Fruit fly (Drosophila melanogaster) whole organism, embryonic: ENCODE measurements around the gene kin17.

Experiments
- CG1529 ChIP-seq: fragments of 200-800 bp; sonication (Bioruptor generic); optimal IDR thresholded peaks from 3 replicates; lab custom pipeline; 2018; ENCODE audit warnings: missing biosample characterization, missing genetic modification characterization
- CG30431 ChIP-seq: fragments of 200-800 bp; sonication (Bioruptor generic); optimal IDR thresholded peaks from 2 replicates; lab custom pipeline; 2017; ENCODE audit warnings: missing biosample characterization, missing genetic modification characterization
- CG8290 ChIP-seq, 3 experiments: fragments of 200-800 bp; sonication (Bioruptor generic); optimal IDR thresholded peaks; 2 replicates each; lab custom pipeline; 2016 to 2019; ENCODE audit warnings: missing biosample characterization in 3 of 3, missing genetic modification characterization in 3 of 3, mild to moderate bottlenecking in 2 of 3, moderate library complexity in 1 of 3
- disco-r ChIP-seq: fragments of 200-800 bp; sonication (Bioruptor generic); optimal IDR thresholded peaks from 2 replicates; lab custom pipeline; 2016; ENCODE audit warnings: missing biosample characterization, missing genetic modification characterization

DNA sequence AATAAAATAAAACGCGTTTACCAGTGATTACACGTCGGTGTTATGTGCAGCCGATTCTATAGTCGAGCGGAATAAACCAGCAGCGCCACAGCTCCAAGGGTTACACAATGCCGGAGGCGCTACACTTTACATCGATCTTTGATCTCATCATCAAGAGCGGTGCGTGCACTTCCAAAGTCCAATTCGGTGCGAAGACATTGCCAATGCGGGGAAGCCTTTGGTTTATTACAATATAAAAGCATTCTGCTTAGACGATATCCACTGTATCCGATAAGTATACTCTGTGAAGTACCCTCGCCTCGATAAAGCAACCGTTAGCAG lies 31.2 kb downstream of the kin17 start:
- TF ChIP-seq CG30431 (GFP tag; lab: Kevin White, UChicago) (no peak), disco-r (GFP tag; lab: Kevin White, UChicago) (no peak), CG1529 (no peak), CG8290 (GFP tag; optimal IDR thresholded peaks at IDR 0.05; lab: Kevin White, UChicago) (no peak), CG8290 (tag; optimal IDR thresholded peaks at IDR 0.05; lab: Kevin White, UChicago) (no peak)
